Fruit fly (Drosophila melanogaster): ENCODE measurements around the gene CG9953.

The CG9953 gene

dm6 chr3L:6957753-6958420 is 11.6 kb upstream of the CG9953 start, which contains the start of the genes Uqcc1 and Surf1:
Uqcc1 (minus strand) TSS chr3L:6958108.
Surf1 (plus strand) TSS chr3L:6958346.
- no peak for TF ChIP-seq CG17801 (GFP tag; optimal IDR thresholded peaks at IDR 0.05; ENCODE audit: partially characterized antibody)

- TF ChIP-seq CG17801 (GFP tag; optimal IDR thresholded peaks at IDR 0.05; ENCODE audit: partially characterized antibody), result no peak
These were observed 7.4 kb upstream of the CG9953 start for dm6 chr3L:6961992-6962570.

dm6 chr3L:6963175-6963574 is 6.3 kb upstream of the CG9953 start:
- no peak for TF ChIP-seq CG17801 (GFP tag; optimal IDR thresholded peaks at IDR 0.05; ENCODE audit: partially characterized antibody)

- TF ChIP-seq CG17801 (GFP tag; optimal IDR thresholded peaks at IDR 0.05; ENCODE audit: partially characterized antibody), result no peak
These were observed 5.5 kb upstream of the CG9953 start for dm6 chr3L:6963792-6964487.

dm6 chr3L:6964488-6965152 is 4.8 kb upstream of the CG9953 start, which contains the start of gene sgl:
sgl (minus strand) TSS chr3L:6964758.
- TF ChIP-seq CG17801 (GFP tag; optimal IDR thresholded peaks at IDR 0.05; ENCODE audit: partially characterized antibody), result peak; percentile 74

- TF ChIP-seq CG17801 (GFP tag; optimal IDR thresholded peaks at IDR 0.05; ENCODE audit: partially characterized antibody), result no peak
These were observed 1.7 kb upstream of the CG9953 start, which contains the start of gene CG10064 for dm6 chr3L:6967797-6968196. CG10064 (minus strand) TSS chr3L:6967897.

- no peak for TF ChIP-seq CG17801 (GFP tag; optimal IDR thresholded peaks at IDR 0.05; ENCODE audit: partially characterized antibody)
These were observed 1.8 kb downstream of the CG9953 start for dm6 chr3L:6971298-6971697.

- TF ChIP-seq CG17801 (GFP tag; optimal IDR thresholded peaks at IDR 0.05; ENCODE audit: partially characterized antibody), result no peak
These were observed 2.9 kb downstream of the CG9953 start, which contains the start of gene CG10063 for dm6 chr3L:6972367-6972766. CG10063 (minus strand) TSS chr3L:6972467.

dm6 chr3L:6975875-6976274 is 6.4 kb downstream of the CG9953 start:
- no peak for TF ChIP-seq CG17801 (GFP tag; optimal IDR thresholded peaks at IDR 0.05; ENCODE audit: partially characterized antibody)

dm6 chr3L:6976601-6977140 is 7.2 kb downstream of the CG9953 start:
- no peak for TF ChIP-seq CG17801 (GFP tag; optimal IDR thresholded peaks at IDR 0.05; ENCODE audit: partially characterized antibody)

- TF ChIP-seq CG17801 (GFP tag; optimal IDR thresholded peaks at IDR 0.05; ENCODE audit: partially characterized antibody), result no peak
These were observed 7.9 kb downstream of the CG9953 start for dm6 chr3L:6977391-6977790.

dm6 chr3L:6978030-6978683 is 8.7 kb downstream of the CG9953 start:
- no peak for TF ChIP-seq CG17801 (GFP tag; optimal IDR thresholded peaks at IDR 0.05; ENCODE audit: partially characterized antibody)

- TF ChIP-seq CG17801 (GFP tag; optimal IDR thresholded peaks at IDR 0.05; ENCODE audit: partially characterized antibody), result no peak
These were observed 9.4 kb downstream of the CG9953 start for dm6 chr3L:6978757-6979386.

All from ovary, adult (tissue).